Fruit fly (Drosophila melanogaster) whole organism, wandering third instar larva: ENCODE results near the gene moi.

Experiments used
- CG32264 ChIP-seq: fragments of 200-800 bp; sonication (Bioruptor generic); optimal IDR thresholded peaks from 2 replicates; lab custom pipeline; 2016; ENCODE audit warnings: missing biosample characterization, missing genetic modification characterization
- Dif ChIP-seq: fragments of 200-275, 200-300 bp; sonication (Bioruptor generic); optimal IDR thresholded peaks from 2 replicates; lab custom pipeline; 2018; ENCODE audit warnings: missing biosample characterization, missing genetic modification characterization; ENCODE audit not compliant: partially characterized antibody
- Jra ChIP-seq: sonication (Bioruptor generic); optimal IDR thresholded peaks from 2 replicates; lab custom pipeline; 2016; ENCODE audit warnings: missing biosample characterization, missing genetic modification characterization
- br ChIP-seq: fragments of 200-800 bp; sonication (Bioruptor generic); optimal IDR thresholded peaks from 2 replicates; lab custom pipeline; 2016; ENCODE audit warnings: missing biosample characterization, missing genetic modification characterization
- lola ChIP-seq: fragments of >200 bp; optimal IDR thresholded peaks from 2 replicates; lab custom pipeline; 2017; ENCODE audit warnings: missing biosample characterization, missing genetic modification characterization
- sv ChIP-seq: fragments of 200-800 bp; sonication (Bioruptor generic); optimal IDR thresholded peaks from 3 replicates; lab custom pipeline; 2016; ENCODE audit warnings: missing biosample characterization, missing genetic modification characterization
- usp ChIP-seq: fragments of >200 bp; optimal IDR thresholded peaks from 2 replicates; lab custom pipeline; 2017; ENCODE audit warnings: missing biosample characterization, missing genetic modification characterization
- woc ChIP-seq: sonication (Bioruptor generic); optimal IDR thresholded peaks from 2 replicates; lab custom pipeline; 2016; ENCODE audit warnings: missing biosample characterization, mild to moderate bottlenecking, missing genetic modification characterization

DNA sequence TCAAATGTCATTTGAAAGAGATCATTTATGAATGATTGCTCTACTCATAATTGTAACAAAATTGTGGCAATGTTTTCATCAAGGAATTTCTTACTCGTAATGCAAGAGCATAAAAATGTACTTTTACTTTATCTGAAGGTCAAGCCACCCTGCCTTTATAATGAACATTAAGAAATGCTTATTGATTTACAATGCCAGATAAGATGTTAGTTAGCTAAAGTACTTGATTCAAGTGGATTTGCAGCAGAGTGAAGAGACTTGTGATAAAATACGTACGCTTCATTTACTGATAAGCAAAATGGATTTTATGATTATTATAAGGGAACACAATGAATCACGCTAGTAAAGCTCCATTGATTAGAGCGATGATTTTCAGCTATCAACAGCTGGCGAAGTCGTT lies 36.5 kb downstream of the moi start:
- no peak for TF ChIP-seq Dif (GFP tag; lab: Kevin White, UChicago)
- no peak for TF ChIP-seq Jra (GFP tag; lab: Kevin White, UChicago)
- TF ChIP-seq lola (GFP tag; lab: Kevin White, UChicago): no peak
- no peak for TF ChIP-seq woc (GFP tag; lab: Kevin White, UChicago)
- no peak for TF ChIP-seq CG32264 (GFP tag; lab: Kevin White, UChicago)
- TF ChIP-seq usp (GFP tag; lab: Kevin White, UChicago): no peak
- TF ChIP-seq br (GFP tag; lab: Kevin White, UChicago): no peak
- TF ChIP-seq sv (GFP tag; lab: Kevin White, UChicago): no peak
